Worm (Caenorhabditis elegans) whole organism, young adult: ENCODE measurements around the gene F43C11.16.
A peak's percentile ranks its signal among the peaks of the same experiment; 100 is the strongest.

Experiments used
- B0019.2 ChIP-seq: fragments of 200-800 bp; sonication (Bioruptor generic); conservative IDR thresholded peaks from 2 replicates; pipeline ENCODE4 v1.3.6; 2022; ENCODE audit warnings: missing genetic modification reagents, missing genetic modification characterization, missing compliant biosample characterization
- B0035.1 ChIP-seq: sonication (generic microtip); optimal IDR thresholded peaks from 2 replicates; lab custom pipeline; 2016; ENCODE audit warnings: missing genetic modification characterization, mild to moderate bottlenecking, missing compliant biosample characterization, missing genotype, missing genetic modification reagents
- C06A6.2 ChIP-seq: fragments of 200-800 bp; sonication (Bioruptor generic); conservative IDR thresholded peaks from 2 replicates; pipeline ENCODE4 v1.3.6; 2022; ENCODE audit warnings: missing genetic modification characterization, missing compliant biosample characterization
- F22D6.2 ChIP-seq: sonication (generic microtip); optimal IDR thresholded peaks from 2 replicates; lab custom pipeline; 2016; ENCODE audit warnings: mild to moderate bottlenecking, missing genetic modification characterization, missing compliant biosample characterization
- F33H1.4 ChIP-seq: fragments of 200-800 bp; sonication (Bioruptor generic); IDR thresholded peaks from 2 replicates; pipeline ENCODE4 v1.3.6; 2022; ENCODE audit warnings: missing genetic modification reagents, missing genetic modification characterization, missing compliant biosample characterization
- F57A8.1 ChIP-seq: fragments of 200-800 bp; sonication (Bioruptor generic); optimal IDR thresholded peaks from 2 replicates; lab custom pipeline; 2018; ENCODE audit warnings: mild to moderate bottlenecking, missing genetic modification characterization, moderate library complexity, missing compliant biosample characterization
- F57C9.4 ChIP-seq: sonication (generic microtip); optimal IDR thresholded peaks from 2 replicates; lab custom pipeline; 2017; ENCODE audit warnings: mild to moderate bottlenecking, missing genetic modification characterization, missing compliant biosample characterization
- T07F8.4 ChIP-seq: sonication (generic microtip); optimal IDR thresholded peaks from 2 replicates; lab custom pipeline; 2016; ENCODE audit warnings: mild to moderate bottlenecking, missing genetic modification characterization, moderate library complexity, missing compliant biosample characterization
- Y56A3A.18 ChIP-seq: fragments of 200-800 bp; sonication (Bioruptor generic); IDR thresholded peaks from 2 replicates; pipeline ENCODE4 v1.3.6; 2022; ENCODE audit warnings: missing genetic modification reagents, missing genetic modification characterization, missing compliant biosample characterization
- Y95B8A.8 ChIP-seq: fragments of 200-800 bp; sonication (Bioruptor generic); IDR thresholded peaks from 2 replicates; pipeline ENCODE4 v1.3.6; 2022; ENCODE audit warnings: missing genetic modification reagents, missing genetic modification characterization, missing compliant biosample characterization
- athp-1 ChIP-seq: sonication (generic microtip); optimal IDR thresholded peaks from 2 replicates; lab custom pipeline; 2017; ENCODE audit warnings: mild to moderate bottlenecking, missing genetic modification characterization, missing compliant biosample characterization
- attf-3 ChIP-seq: fragments of 200-800 bp; sonication (Bioruptor generic); conservative IDR thresholded peaks from 2 replicates; pipeline ENCODE4 v1.3.6; 2022; ENCODE audit warnings: missing genetic modification reagents, missing genetic modification characterization, missing compliant biosample characterization
- ceh-100 ChIP-seq: fragments of 200-800 bp; sonication (Bioruptor generic); IDR thresholded peaks from 2 replicates; pipeline ENCODE4 v1.3.6; 2022; ENCODE audit warnings: missing genetic modification reagents, missing genetic modification characterization, missing compliant biosample characterization
- ceh-27 ChIP-seq: fragments of 200-800 bp; sonication (Bioruptor generic); optimal IDR thresholded peaks from 2 replicates; lab custom pipeline; 2018; ENCODE audit warnings: mild to moderate bottlenecking, missing genetic modification characterization, moderate library complexity, missing compliant biosample characterization
- ceh-40 ChIP-seq: fragments of 200-800 bp; sonication (Bioruptor generic); IDR thresholded peaks from 2 replicates; pipeline ENCODE4 v1.3.6; 2022; ENCODE audit warnings: missing genetic modification characterization, missing compliant biosample characterization
- die-1 ChIP-seq: sonication (generic microtip); optimal IDR thresholded peaks from 2 replicates; lab custom pipeline; 2016; ENCODE audit warnings: missing genotype, mild to moderate bottlenecking, missing genetic modification characterization, missing compliant biosample characterization
- dox-1 ChIP-seq: fragments of 200-800 bp; sonication (Bioruptor generic); IDR thresholded peaks from 2 replicates; pipeline ENCODE4 v1.3.6; 2022; ENCODE audit warnings: missing genetic modification reagents, missing genetic modification characterization, missing compliant biosample characterization
- efl-1 ChIP-seq: fragments of 150-350 bp; optimal IDR thresholded peaks from 2 replicates; lab custom pipeline; 2014; ENCODE audit warnings: missing biosample characterization, missing genetic modification reagents, missing genetic modification characterization
- egrh-3 ChIP-seq: fragments of 200-800 bp; sonication (Bioruptor generic); IDR thresholded peaks from 2 replicates; pipeline ENCODE4 v1.3.6; 2022; ENCODE audit warnings: missing genetic modification reagents, missing genetic modification characterization, missing compliant biosample characterization
- ekl-4 ChIP-seq: fragments of 200-800 bp; sonication (Bioruptor generic); IDR thresholded peaks from 2 replicates; pipeline ENCODE4 v1.3.6; 2022; ENCODE audit warnings: missing genetic modification reagents, missing genetic modification characterization, missing compliant biosample characterization
- ets-4 ChIP-seq: fragments of 200-800 bp; sonication (Bioruptor generic); optimal IDR thresholded peaks from 2 replicates; lab custom pipeline; 2018; ENCODE audit warnings: mild to moderate bottlenecking, missing genetic modification characterization, missing compliant biosample characterization
- gei-17 ChIP-seq: fragments of 200-800 bp; sonication (Bioruptor generic); optimal IDR thresholded peaks from 2 replicates; lab custom pipeline; 2018; ENCODE audit warnings: mild to moderate bottlenecking, missing genetic modification characterization, missing compliant biosample characterization
- hlh-12 ChIP-seq: sonication (generic microtip); optimal IDR thresholded peaks from 2 replicates; lab custom pipeline; 2016; ENCODE audit warnings: missing genetic modification characterization, missing compliant biosample characterization
- hmg-1.2 ChIP-seq: fragments of 200-800 bp; sonication (Bioruptor generic); IDR thresholded peaks from 2 replicates; pipeline ENCODE4 v1.3.6; 2022; ENCODE audit warnings: missing genetic modification reagents, missing genetic modification characterization, missing compliant biosample characterization
- hrde-1 ChIP-seq: sonication (generic microtip); optimal IDR thresholded peaks from 2 replicates; lab custom pipeline; 2016; ENCODE audit warnings: missing genetic modification characterization, mild to moderate bottlenecking, missing compliant biosample characterization, moderate library complexity, missing genotype, missing genetic modification reagents, borderline replicate concordance
- lag-1 ChIP-seq: fragments of 200-800 bp; sonication (Bioruptor generic); IDR thresholded peaks from 2 replicates; pipeline ENCODE4 v1.3.6; 2022; ENCODE audit warnings: missing genetic modification reagents, missing genetic modification characterization, missing compliant biosample characterization
- let-607 ChIP-seq, 2 experiments: fragments of 200-800 bp in 1 of 2; sonication (Bioruptor generic) in 1 of 2; sonication (generic microtip) in 1 of 2; optimal IDR thresholded peaks; 2 replicates each; lab custom pipeline; 2016 to 2018; ENCODE audit warnings: mild to moderate bottlenecking in 2 of 2, missing compliant biosample characterization in 2 of 2, missing genetic modification characterization in 2 of 2, moderate library complexity in 2 of 2, missing genotype in 1 of 2
- lin-54 ChIP-seq: fragments of 200-800 bp; sonication (Bioruptor generic); optimal IDR thresholded peaks from 2 replicates; lab custom pipeline; 2018; ENCODE audit warnings: mild to moderate bottlenecking, missing genetic modification characterization, missing compliant biosample characterization
- nfya-1 ChIP-seq: sonication (generic microtip); optimal IDR thresholded peaks from 2 replicates; lab custom pipeline; 2017; ENCODE audit warnings: antibody characterized with exemption, missing compliant biosample characterization, missing genetic modification characterization, borderline replicate concordance; ENCODE audit not compliant: insufficient read depth
- nfyb-1 ChIP-seq: fragments of 200-800 bp; sonication (Bioruptor generic); IDR thresholded peaks from 2 replicates; pipeline ENCODE4 v1.3.6; 2022; ENCODE audit warnings: missing genetic modification reagents, missing genetic modification characterization, missing compliant biosample characterization
- nhr-27 ChIP-seq: fragments of 200-800 bp; sonication (Bioruptor generic); optimal IDR thresholded peaks from 2 replicates; lab custom pipeline; 2018; ENCODE audit warnings: mild to moderate bottlenecking, missing genetic modification characterization, moderate library complexity, missing compliant biosample characterization
- nhr-80 ChIP-seq: sonication (generic microtip); optimal IDR thresholded peaks from 2 replicates; lab custom pipeline; 2016; ENCODE audit warnings: missing genetic modification characterization, missing compliant biosample characterization
- rcor-1 ChIP-seq: fragments of 200-800 bp; sonication (Bioruptor generic); IDR thresholded peaks from 2 replicates; pipeline ENCODE4 v1.3.6; 2022; ENCODE audit warnings: missing genetic modification reagents, missing genetic modification characterization, missing compliant biosample characterization
- rpc-1 ChIP-seq, 2 experiments: fragments of 150-350 bp in 1 of 2; sonication (generic microtip) in 1 of 2; optimal IDR thresholded peaks; 2 replicates each; lab custom pipeline; 2014 to 2018; ENCODE audit warnings: missing biosample characterization in 1 of 2, missing genetic modification characterization in 1 of 2, missing genetic modification reagents in 1 of 2, missing genotype in 1 of 2
- sdz-38 ChIP-seq: sonication (generic microtip); optimal IDR thresholded peaks from 2 replicates; lab custom pipeline; 2016; ENCODE audit warnings: missing genotype, missing genetic modification characterization, missing compliant biosample characterization
- snpc-1.1 ChIP-seq: sonication (generic microtip); optimal IDR thresholded peaks from 2 replicates; lab custom pipeline; 2017; ENCODE audit warnings: missing genetic modification characterization, mild to moderate bottlenecking, missing compliant biosample characterization, antibody characterized with exemption, moderate library complexity, missing genotype, missing genetic modification reagents; ENCODE audit not compliant: insufficient read depth
- somi-1 ChIP-seq: fragments of 200-800 bp; sonication (Bioruptor generic); optimal IDR thresholded peaks from 2 replicates; lab custom pipeline; 2018; ENCODE audit warnings: mild to moderate bottlenecking, missing genetic modification characterization, missing compliant biosample characterization
- sptf-2 ChIP-seq: fragments of 200-800 bp; sonication (Bioruptor generic); optimal IDR thresholded peaks from 2 replicates; lab custom pipeline; 2018; ENCODE audit warnings: mild to moderate bottlenecking, missing genetic modification characterization, missing compliant biosample characterization
- tbx-9 ChIP-seq: sonication (generic microtip); optimal IDR thresholded peaks from 2 replicates; lab custom pipeline; 2016; ENCODE audit warnings: borderline replicate concordance, missing genetic modification characterization, inconsistent platforms, missing compliant biosample characterization
- unc-62 ChIP-seq: fragments of 150-350 bp; optimal IDR thresholded peaks from 2 replicates; lab custom pipeline; 2014; ENCODE audit warnings: missing biosample characterization, missing genetic modification reagents, missing genetic modification characterization
- ztf-3 ChIP-seq: fragments of 200-800 bp; sonication (Bioruptor generic); optimal IDR thresholded peaks from 2 replicates; lab custom pipeline; 2018; ENCODE audit warnings: mild to moderate bottlenecking, missing genetic modification characterization, missing compliant biosample characterization
- ztf-6 ChIP-seq: fragments of 200-800 bp; sonication (Bioruptor generic); IDR thresholded peaks from 2 replicates; pipeline ENCODE4 v1.3.6; 2022; ENCODE audit warnings: missing genetic modification reagents, missing genetic modification characterization, missing compliant biosample characterization

Gene F43C11.16

DNA sequence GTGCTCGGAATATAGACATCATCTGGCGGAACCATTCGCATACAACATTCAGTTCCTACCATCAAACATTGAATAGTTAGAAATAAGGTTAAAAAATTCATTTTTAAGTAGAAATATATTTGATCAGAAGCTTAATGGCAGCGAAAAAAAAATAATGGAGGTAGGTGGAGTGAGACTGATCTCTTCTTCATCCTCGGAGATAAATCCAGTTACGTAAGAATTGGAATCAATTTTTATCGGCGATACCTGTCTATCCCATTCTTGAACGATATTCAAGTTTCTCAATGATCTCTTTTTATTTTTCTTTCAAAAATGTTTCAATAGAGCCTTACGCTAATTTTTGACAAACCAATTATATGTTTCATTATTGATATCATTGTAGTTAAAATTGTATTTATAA lies 25.6 kb upstream of the F43C11.16 start, which contains the start of gene F16G10.9:
Gene F16G10.9 (minus strand): TSS at position 101 of the 400 bp plus-strand sequence.
- TF ChIP-seq F22D6.2 (no peak), C06A6.2 (no peak), F57C9.4 (no peak), ekl-4 (no peak), B0019.2 (no peak), efl-1 (no peak), nfya-1 (no peak), hrde-1 (tag; lab: Kevin White, UChicago) (no peak), tbx-9 (tag; lab: Kevin White, UChicago) (no peak), hlh-12 (tag; lab: Kevin White, UChicago) (no peak), nfyb-1 (GFP tag; lab: Robert Waterston, UW) (no peak)

DNA sequence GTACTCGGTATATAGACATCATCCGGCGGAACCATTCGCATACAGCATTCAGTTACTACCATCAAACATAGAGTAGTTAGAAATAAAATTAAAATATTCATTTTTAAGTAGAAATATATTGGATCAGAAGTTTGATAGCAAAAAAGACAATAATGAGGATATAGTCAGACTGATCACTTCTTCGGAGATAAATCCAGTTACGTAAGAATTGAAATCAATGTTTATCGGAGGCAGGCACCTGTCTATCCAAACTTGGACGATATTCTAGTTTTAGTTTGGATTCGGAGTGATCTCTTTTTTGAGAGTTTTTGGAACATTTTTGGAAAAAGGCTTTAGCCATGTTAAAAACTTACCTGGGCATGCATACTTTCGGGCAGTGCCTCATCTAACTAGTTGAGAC lies 23.5 kb upstream of the F43C11.16 start, which contains the start of gene F16G10.8:
Gene F16G10.8 (minus strand): TSS at position 101 of the 400 bp plus-strand sequence.
- TF ChIP-seq ceh-27 (GFP tag; lab: Kevin White, UChicago) (no peak), Y95B8A.8 (no peak), sdz-38 (tag; lab: Kevin White, UChicago) (no peak), ceh-100 (no peak), T07F8.4 (tag; lab: Kevin White, UChicago) (no peak), ceh-40 (no peak), F57A8.1 (no peak), rcor-1 (no peak), tbx-9 (tag; lab: Kevin White, UChicago) (no peak), nhr-80 (no peak), athp-1 (tag; lab: Kevin White, UChicago) (no peak), F33H1.4 (GFP tag; lab: Robert Waterston, UW) (no peak), B0035.1 (tag; lab: Kevin White, UChicago) (no peak), C06A6.2 (no peak), attf-3 (GFP tag; lab: Robert Waterston, UW) (no peak), let-607 (tag; optimal IDR thresholded peaks at IDR 0.05; lab: Kevin White, UChicago) (no peak)
- TF ChIP-seq, all 124 proteins: peak for 0

ce11 chrII:2380174-2380573 lies 20.3 kb upstream of the F43C11.16 start, which contains the start of gene F16G10.7:
Gene F16G10.7, minus strand, starts transcription at chrII:2380274.
- TF ChIP-seq ets-4 (no peak), ceh-27 (GFP tag; lab: Kevin White, UChicago) (no peak), ztf-3 (GFP tag; lab: Kevin White, UChicago) (no peak), sptf-2 (no peak), ztf-6 (GFP tag; lab: Robert Waterston, UW) (no peak)

- no peak for TF ChIP-seq somi-1 (GFP tag; lab: Kevin White, UChicago)
- no peak for TF ChIP-seq T07F8.4 (tag; lab: Kevin White, UChicago)
- TF ChIP-seq egrh-3 (GFP tag; lab: Robert Waterston, UW) = peak; percentile 55; the same call in 1 of the 2 replicates
Measured at ce11 chrII:2379673-2380072, 19.8 kb upstream of the F43C11.16 start.

ce11 chrII:2378465-2379009 lies 18.7 kb upstream of the F43C11.16 start:
- TF ChIP-seq gei-17 (GFP tag; lab: Kevin White, UChicago) (peak; percentile 61), unc-62 (peak; percentile 78), ztf-6 (GFP tag; lab: Robert Waterston, UW) (no peak), tbx-9 (tag; lab: Kevin White, UChicago) (no peak), Y56A3A.18 (GFP tag; lab: Robert Waterston, UW) (peak; percentile 51; the same call in 1 of the 2 replicates), snpc-1.1 (no peak), dox-1 (GFP tag; lab: Robert Waterston, UW) (peak; percentile 90; the same call in 1 of the 2 replicates), sptf-2 (peak; percentile 64), hmg-1.2 (GFP tag; lab: Robert Waterston, UW) (no peak), rpc-1 (optimal IDR thresholded peaks at IDR 0.05; lab: Kevin White, UChicago) (no peak), rpc-1 (tag; optimal IDR thresholded peaks at IDR 0.05; lab: Kevin White, UChicago) (no peak), ceh-27 (GFP tag; lab: Kevin White, UChicago) (no peak), lag-1 (GFP tag; lab: Robert Waterston, UW) (no peak), nhr-27 (tag; lab: Kevin White, UChicago) (no peak), die-1 (tag; lab: Kevin White, UChicago) (no peak), lin-54 (no peak)
